Worm (Caenorhabditis elegans): ENCODE measurements around the gene R01B10.2.

R01B10.2 gene

DNA sequence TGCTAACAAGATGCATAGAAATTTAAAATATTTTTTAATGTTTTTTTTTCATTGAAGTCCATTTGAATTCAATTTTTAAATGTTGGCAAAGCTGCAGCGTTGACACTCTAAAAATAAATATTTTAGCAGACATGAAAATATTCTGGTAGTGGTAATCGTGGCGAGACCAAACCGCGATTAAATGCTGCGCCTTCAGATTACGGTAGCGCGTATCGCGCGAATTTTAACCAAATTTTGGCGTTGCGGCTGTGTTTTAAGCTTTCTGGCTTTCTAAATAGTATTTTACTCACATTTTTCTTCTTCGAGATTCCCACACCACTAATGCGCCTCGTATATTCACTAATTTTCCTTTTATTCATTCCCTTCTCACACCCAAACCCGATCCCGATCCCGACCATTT is 45.2 kb downstream of the R01B10.2 start, which contains the start of gene cpg-4 (continued):
- TF ChIP-seq B0019.2 (GFP tag; conservative IDR thresholded peaks at IDR 0.05): 0 out of 2 replicates have a peak, but pooled peaks have one; percentile 25
- TF ChIP-seq lsl-1 (GFP tag; optimal IDR thresholded peaks at IDR 0.05): peak; percentile 97
- peak; percentile 73; the same call in 1 of the 2 replicates for TF ChIP-seq Y95B8A.8 (GFP tag; IDR thresholded peaks at IDR 0.05)
- TF ChIP-seq D2030.7 (GFP tag; IDR thresholded peaks at IDR 0.05): peak; percentile 79
- TF ChIP-seq tbp1 (GFP tag; optimal IDR thresholded peaks at IDR 0.05): no peak
- no peak for TF ChIP-seq ceh-100 (GFP tag; IDR thresholded peaks at IDR 0.05)
- TF ChIP-seq snpc-1.3 (tag; optimal IDR thresholded peaks at IDR 0.05; ENCODE audit: insufficient read depth): peak; percentile 5
- peak; percentile 61 for TF ChIP-seq snpc-3.4 (tag; optimal IDR thresholded peaks at IDR 0.05)

DNA sequence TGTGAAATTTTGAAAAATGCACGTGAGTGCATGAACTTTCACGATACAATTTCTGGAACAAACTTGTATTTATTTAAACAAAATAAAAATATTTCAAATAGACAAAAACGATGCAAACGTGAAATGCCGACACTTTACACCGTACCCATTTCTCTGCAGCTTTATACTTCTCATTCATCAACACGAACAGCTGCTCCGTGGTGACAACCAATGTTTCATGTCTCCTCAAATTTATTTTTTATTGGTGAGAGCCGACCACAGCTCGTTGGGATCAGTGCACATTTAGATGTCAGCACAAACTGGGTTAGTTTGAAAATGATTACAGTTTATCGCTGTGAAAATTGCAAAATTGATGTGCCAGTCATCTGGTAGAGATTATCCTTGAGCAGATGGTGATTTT is 45.7 kb downstream of the R01B10.2 start:
- TF ChIP-seq ama-1 (optimal IDR thresholded peaks at IDR 0.05) (no peak), ama-1 (GFP tag; optimal IDR thresholded peaks at IDR 0.05) (no peak), attf-5 (GFP tag; optimal IDR thresholded peaks at IDR 0.05) (no peak), fkh-3 (tag; optimal IDR thresholded peaks at IDR 0.05) (no peak), Y53F4B.3 (GFP tag; IDR thresholded peaks at IDR 0.05) (no peak), hlh-26 (GFP tag; conservative IDR thresholded peaks at IDR 0.05) (no peak), somi-1 (GFP tag; optimal IDR thresholded peaks at IDR 0.05) (no peak)

DNA sequence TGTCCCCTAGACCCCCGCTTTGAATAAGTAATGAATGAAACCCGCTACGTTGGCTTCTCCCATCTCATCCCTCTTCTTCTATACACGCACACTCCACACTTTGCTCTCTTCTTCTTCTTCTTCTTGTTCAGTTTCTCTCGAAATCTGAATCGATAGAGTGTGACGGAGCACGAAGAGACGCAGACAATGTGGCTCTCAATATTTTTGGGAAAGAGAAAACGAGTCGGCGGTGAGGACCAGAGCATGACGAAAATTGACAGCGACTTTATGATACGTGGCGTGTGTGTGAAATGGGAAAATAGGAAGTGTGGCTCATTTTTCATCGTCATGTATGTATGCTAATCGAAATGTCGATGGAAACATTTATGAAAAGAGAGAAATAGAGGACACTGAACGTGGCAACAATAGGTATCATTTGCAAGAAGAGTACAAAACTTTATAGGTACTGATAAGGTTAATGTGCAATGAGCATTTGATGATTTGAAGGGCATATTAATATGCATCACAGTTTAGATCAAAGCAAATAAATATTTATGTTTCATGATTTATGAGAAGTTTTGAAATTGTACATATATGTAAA is 49.7 kb downstream of the R01B10.2 start:
- TF ChIP-seq rec-8 (tag; optimal IDR thresholded peaks at IDR 0.05) (no peak), hmg-1.2 (GFP tag; IDR thresholded peaks at IDR 0.05) (peak; percentile 38; the same call in 1 of the 2 replicates), zfh-2 (GFP tag; conservative IDR thresholded peaks at IDR 0.05) (no peak), lin-40 (tag; optimal IDR thresholded peaks at IDR 0.05) (peak; percentile 42), F57C9.4 (tag; optimal IDR thresholded peaks at IDR 0.05) (no peak), nfya-2 (GFP tag; IDR thresholded peaks at IDR 0.05) (no peak), nhr-80 (tag; optimal IDR thresholded peaks at IDR 0.05) (peak; percentile 87), lin-35 (GFP tag; optimal IDR thresholded peaks at IDR 0.05) (peak in 1 of 3 experiments; percentile 17), unc-62 (GFP tag; optimal IDR thresholded peaks at IDR 0.05) (peak; percentile 52), K12H6.12 (tag; optimal IDR thresholded peaks at IDR 0.05) (peak; percentile 22), ceh-27 (GFP tag; optimal IDR thresholded peaks at IDR 0.05) (peak; percentile 27), hmg-20 (GFP tag; IDR thresholded peaks at IDR 0.05) (0 out of 2 replicates have a peak, but pooled peaks have one; percentile 6), ztf-18 (tag; optimal IDR thresholded peaks at IDR 0.05) (no peak), let-607 (tag; optimal IDR thresholded peaks at IDR 0.05) (peak; percentile 58 to 87), attf-5 (GFP tag; optimal IDR thresholded peaks at IDR 0.05) (peak; percentile 54)

All from whole organism, young adult.